Worm (Caenorhabditis elegans) whole organism, young adult: ENCODE measurements around the gene tmed-13.

ENCODE experiments used
- B0035.1 ChIP-seq: sonication (generic microtip); optimal IDR thresholded peaks from 2 replicates; lab custom pipeline; 2016; ENCODE audit warnings: missing genetic modification characterization, mild to moderate bottlenecking, missing compliant biosample characterization, missing genotype, missing genetic modification reagents
- B0261.1 ChIP-seq: sonication (generic microtip); optimal IDR thresholded peaks from 2 replicates; lab custom pipeline; 2016; ENCODE audit warnings: mild to moderate bottlenecking, missing genetic modification characterization, moderate library complexity, missing compliant biosample characterization
- B0336.3 ChIP-seq: fragments of 200-800 bp; sonication (Bioruptor generic); IDR thresholded peaks from 2 replicates; pipeline ENCODE4 v1.3.6; 2022; ENCODE audit warnings: missing genetic modification characterization, missing compliant biosample characterization
- C06A6.2 ChIP-seq: fragments of 200-800 bp; sonication (Bioruptor generic); conservative IDR thresholded peaks from 2 replicates; pipeline ENCODE4 v1.3.6; 2022; ENCODE audit warnings: missing genetic modification characterization, missing compliant biosample characterization
- C17E4.6 ChIP-seq: fragments of 200-800 bp; sonication (Bioruptor generic); IDR thresholded peaks from 2 replicates; pipeline ENCODE4 v1.3.6; 2022; ENCODE audit warnings: missing genetic modification reagents, missing genetic modification characterization, missing compliant biosample characterization
- F33H1.4 ChIP-seq: fragments of 200-800 bp; sonication (Bioruptor generic); IDR thresholded peaks from 2 replicates; pipeline ENCODE4 v1.3.6; 2022; ENCODE audit warnings: missing genetic modification reagents, missing genetic modification characterization, missing compliant biosample characterization
- F39B2.1 ChIP-seq: fragments of 200-800 bp; sonication (Bioruptor generic); IDR thresholded peaks from 2 replicates; pipeline ENCODE4 v1.3.6; 2022; ENCODE audit warnings: missing genetic modification reagents, missing genetic modification characterization, missing compliant biosample characterization
- F49E8.2 ChIP-seq: sonication (generic microtip); optimal IDR thresholded peaks from 3 replicates; lab custom pipeline; 2017; ENCODE audit warnings: missing genetic modification characterization, mild to moderate bottlenecking, missing compliant biosample characterization, antibody characterized with exemption, moderate library complexity; ENCODE audit not compliant: insufficient read depth
- F55B11.4 ChIP-seq: sonication (generic microtip); optimal IDR thresholded peaks from 2 replicates; lab custom pipeline; 2016; ENCODE audit warnings: missing compliant biosample characterization, missing genetic modification characterization, borderline replicate concordance; ENCODE audit not compliant: insufficient read depth
- K12H6.12 ChIP-seq: fragments of 200-800 bp; sonication (Bioruptor generic); optimal IDR thresholded peaks from 2 replicates; lab custom pipeline; 2018; ENCODE audit warnings: mild to moderate bottlenecking, missing genetic modification characterization, missing compliant biosample characterization
- T07F8.4 ChIP-seq: sonication (generic microtip); optimal IDR thresholded peaks from 2 replicates; lab custom pipeline; 2016; ENCODE audit warnings: mild to moderate bottlenecking, missing genetic modification characterization, moderate library complexity, missing compliant biosample characterization
- T26A5.8 ChIP-seq: sonication (generic microtip); optimal IDR thresholded peaks from 2 replicates; lab custom pipeline; 2016; ENCODE audit warnings: missing genetic modification characterization, missing compliant biosample characterization
- Y95B8A.8 ChIP-seq: fragments of 200-800 bp; sonication (Bioruptor generic); IDR thresholded peaks from 2 replicates; pipeline ENCODE4 v1.3.6; 2022; ENCODE audit warnings: missing genetic modification reagents, missing genetic modification characterization, missing compliant biosample characterization
- akir-1 ChIP-seq: fragments of 200-800 bp; sonication (Bioruptor generic); optimal IDR thresholded peaks from 2 replicates; lab custom pipeline; 2018; ENCODE audit warnings: mild to moderate bottlenecking, missing genetic modification characterization, moderate library complexity, missing compliant biosample characterization
- ama-1 ChIP-seq, 3 experiments: fragments of 150-350 bp in 1 of 3; sonication (generic microtip) in 2 of 3; optimal IDR thresholded peaks; 2 replicates each; lab custom pipeline; 2014 to 2018; ENCODE audit warnings: missing biosample characterization in 2 of 3, missing genetic modification characterization in 2 of 3, missing genetic modification reagents in 2 of 3
- aptf-2 ChIP-seq: fragments of 200-800 bp; sonication (Bioruptor generic); conservative IDR thresholded peaks from 2 replicates; pipeline ENCODE4 v1.3.6; 2022; ENCODE audit warnings: missing genetic modification reagents, missing genetic modification characterization, missing compliant biosample characterization
- atf-7 ChIP-seq: sonication (generic microtip); optimal IDR thresholded peaks from 2 replicates; lab custom pipeline; 2017; ENCODE audit warnings: mild to moderate bottlenecking, missing genetic modification characterization, missing compliant biosample characterization
- bed-1 ChIP-seq: fragments of 200-800 bp; sonication (Bioruptor generic); IDR thresholded peaks from 2 replicates; pipeline ENCODE4 v1.3.6; 2022; ENCODE audit warnings: missing genetic modification reagents, missing genetic modification characterization, missing compliant biosample characterization
- die-1 ChIP-seq: sonication (generic microtip); optimal IDR thresholded peaks from 2 replicates; lab custom pipeline; 2016; ENCODE audit warnings: missing genotype, mild to moderate bottlenecking, missing genetic modification characterization, missing compliant biosample characterization
- dox-1 ChIP-seq: fragments of 200-800 bp; sonication (Bioruptor generic); IDR thresholded peaks from 2 replicates; pipeline ENCODE4 v1.3.6; 2022; ENCODE audit warnings: missing genetic modification reagents, missing genetic modification characterization, missing compliant biosample characterization
- dpl-1 ChIP-seq: fragments of 150-350 bp; optimal IDR thresholded peaks from 2 replicates; lab custom pipeline; 2014; ENCODE audit warnings: missing biosample characterization, missing genetic modification reagents, missing genetic modification characterization
- egrh-3 ChIP-seq: fragments of 200-800 bp; sonication (Bioruptor generic); IDR thresholded peaks from 2 replicates; pipeline ENCODE4 v1.3.6; 2022; ENCODE audit warnings: missing genetic modification reagents, missing genetic modification characterization, missing compliant biosample characterization
- fkh-3 ChIP-seq: sonication (generic microtip); optimal IDR thresholded peaks from 2 replicates; lab custom pipeline; 2016; ENCODE audit warnings: mild to moderate bottlenecking, missing genetic modification characterization, missing compliant biosample characterization
- gei-17 ChIP-seq: fragments of 200-800 bp; sonication (Bioruptor generic); optimal IDR thresholded peaks from 2 replicates; lab custom pipeline; 2018; ENCODE audit warnings: mild to moderate bottlenecking, missing genetic modification characterization, missing compliant biosample characterization
- him-1 ChIP-seq: sonication (generic microtip); optimal IDR thresholded peaks from 2 replicates; lab custom pipeline; 2016; ENCODE audit warnings: missing genotype, missing genetic modification reagents, missing genetic modification characterization, missing compliant biosample characterization
- hsf-1 ChIP-seq: fragments of 200-800 bp; sonication (Bioruptor generic); IDR thresholded peaks from 2 replicates; pipeline ENCODE4 v1.3.6; 2022; ENCODE audit warnings: missing genetic modification reagents, missing genetic modification characterization, missing compliant biosample characterization
- lin-26 ChIP-seq: fragments of 200-800 bp; sonication (Bioruptor generic); IDR thresholded peaks from 2 replicates; pipeline ENCODE4 v1.3.6; 2022; ENCODE audit warnings: missing genetic modification reagents, missing genetic modification characterization, missing compliant biosample characterization
- lin-40 ChIP-seq: sonication (generic microtip); optimal IDR thresholded peaks from 2 replicates; lab custom pipeline; 2016; ENCODE audit warnings: missing genetic modification characterization, mild to moderate bottlenecking, missing compliant biosample characterization, missing genotype, missing genetic modification reagents
- lin-54 ChIP-seq: fragments of 200-800 bp; sonication (Bioruptor generic); optimal IDR thresholded peaks from 2 replicates; lab custom pipeline; 2018; ENCODE audit warnings: mild to moderate bottlenecking, missing genetic modification characterization, missing compliant biosample characterization
- lir-1 ChIP-seq: fragments of 200-800 bp; sonication (Bioruptor generic); conservative IDR thresholded peaks from 2 replicates; pipeline ENCODE4 v1.3.6; 2022; ENCODE audit warnings: missing genetic modification reagents, missing genetic modification characterization, missing compliant biosample characterization
- madf-10 ChIP-seq: sonication (generic microtip); optimal IDR thresholded peaks from 2 replicates; lab custom pipeline; 2016; ENCODE audit warnings: mild to moderate bottlenecking, missing genetic modification characterization, missing compliant biosample characterization
- madf-6 ChIP-seq: fragments of 200-800 bp; sonication (Bioruptor generic); IDR thresholded peaks from 2 replicates; pipeline ENCODE4 v1.3.6; 2022; ENCODE audit warnings: missing genetic modification reagents, missing genetic modification characterization, missing compliant biosample characterization
- madf-8 ChIP-seq: fragments of 200-800 bp; sonication (Bioruptor generic); conservative IDR thresholded peaks from 2 replicates; pipeline ENCODE4 v1.3.6; 2022; ENCODE audit warnings: missing genetic modification reagents, missing genetic modification characterization, missing compliant biosample characterization
- nfya-1 ChIP-seq: sonication (generic microtip); optimal IDR thresholded peaks from 2 replicates; lab custom pipeline; 2017; ENCODE audit warnings: antibody characterized with exemption, missing compliant biosample characterization, missing genetic modification characterization, borderline replicate concordance; ENCODE audit not compliant: insufficient read depth
- nhr-27 ChIP-seq: fragments of 200-800 bp; sonication (Bioruptor generic); optimal IDR thresholded peaks from 2 replicates; lab custom pipeline; 2018; ENCODE audit warnings: mild to moderate bottlenecking, missing genetic modification characterization, moderate library complexity, missing compliant biosample characterization
- nhr-80 ChIP-seq: sonication (generic microtip); optimal IDR thresholded peaks from 2 replicates; lab custom pipeline; 2016; ENCODE audit warnings: missing genetic modification characterization, missing compliant biosample characterization
- nhr-90 ChIP-seq: sonication (generic microtip); optimal IDR thresholded peaks from 2 replicates; lab custom pipeline; 2016; ENCODE audit warnings: missing genotype, mild to moderate bottlenecking, missing genetic modification characterization, missing compliant biosample characterization
- snpc-1.3 ChIP-seq: sonication (generic microtip); optimal IDR thresholded peaks from 2 replicates; lab custom pipeline; 2017; ENCODE audit warnings: missing genetic modification characterization, mild to moderate bottlenecking, missing compliant biosample characterization, antibody characterized with exemption, moderate library complexity, missing genotype, missing genetic modification reagents; ENCODE audit not compliant: insufficient read depth
- snpc-4 ChIP-seq, 5 experiments: fragments of 150-350 bp in 1 of 5; sonication (generic microtip) in 4 of 5; optimal IDR thresholded peaks; 2 replicates each; lab custom pipeline; 2014 to 2018; ENCODE audit warnings: missing genetic modification characterization in 5 of 5, missing biosample characterization in 3 of 5, antibody characterized with exemption in 2 of 5, mild to moderate bottlenecking in 2 of 5, missing compliant biosample characterization in 2 of 5, missing genotype in 2 of 5, moderate library complexity in 2 of 5, missing genetic modification reagents in 1 of 5
- sptf-2 ChIP-seq: fragments of 200-800 bp; sonication (Bioruptor generic); optimal IDR thresholded peaks from 2 replicates; lab custom pipeline; 2018; ENCODE audit warnings: mild to moderate bottlenecking, missing genetic modification characterization, missing compliant biosample characterization
- tbx-9 ChIP-seq: sonication (generic microtip); optimal IDR thresholded peaks from 2 replicates; lab custom pipeline; 2016; ENCODE audit warnings: borderline replicate concordance, missing genetic modification characterization, inconsistent platforms, missing compliant biosample characterization
- unc-130 ChIP-seq: sonication (generic microtip); optimal IDR thresholded peaks from 2 replicates; lab custom pipeline; 2016; ENCODE audit warnings: missing genetic modification reagents, missing genetic modification characterization, missing compliant biosample characterization
- xnd-1 ChIP-seq: sonication (generic microtip); optimal IDR thresholded peaks from 2 replicates; lab custom pipeline; 2016; ENCODE audit warnings: missing genotype, missing genetic modification reagents, missing genetic modification characterization, missing compliant biosample characterization
- zfh-2 ChIP-seq: fragments of 200-800 bp; sonication (Bioruptor generic); conservative IDR thresholded peaks from 2 replicates; pipeline ENCODE4 v1.3.6; 2022; ENCODE audit warnings: missing genetic modification reagents, missing genetic modification characterization, missing compliant biosample characterization
- ztf-26 ChIP-seq: sonication (generic microtip); optimal IDR thresholded peaks from 2 replicates; lab custom pipeline; 2017; ENCODE audit warnings: missing genetic modification characterization, missing compliant biosample characterization
- ztf-28 ChIP-seq: fragments of 200-800 bp; sonication (Bioruptor generic); IDR thresholded peaks from 2 replicates; pipeline ENCODE4 v1.3.6; 2022; ENCODE audit warnings: missing genetic modification reagents, missing genetic modification characterization, missing compliant biosample characterization
- ztf-3 ChIP-seq: fragments of 200-800 bp; sonication (Bioruptor generic); optimal IDR thresholded peaks from 2 replicates; lab custom pipeline; 2018; ENCODE audit warnings: mild to moderate bottlenecking, missing genetic modification characterization, missing compliant biosample characterization

The tmed-13 gene

DNA sequence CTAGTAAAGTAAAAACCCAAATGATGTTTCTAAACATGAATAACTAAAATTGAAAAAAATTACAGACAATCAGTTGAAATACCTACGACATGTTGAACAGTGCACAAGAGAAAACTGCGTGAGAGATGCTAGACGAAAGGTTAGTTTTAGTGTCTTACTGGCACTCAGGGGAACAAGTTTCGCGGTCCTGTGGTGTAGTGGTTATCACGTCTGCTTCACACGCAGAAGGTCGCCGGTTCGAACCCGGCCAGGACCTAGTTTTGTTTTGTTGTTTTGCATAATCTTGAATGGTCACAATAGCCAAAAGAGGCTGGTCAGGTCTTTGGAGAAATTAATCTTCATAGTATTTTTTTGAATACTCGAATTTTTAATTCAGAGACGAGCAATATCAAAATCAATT lies 9.8 kb upstream of the tmed-13 start:
- no peak for TF ChIP-seq aptf-2 (GFP tag; lab: Robert Waterston, UW)
- peak; percentile 57 for TF ChIP-seq B0336.3 (GFP tag; lab: Robert Waterston, UW)
- TF ChIP-seq fkh-3 (tag; lab: Kevin White, UChicago), result no peak
- no peak for TF ChIP-seq madf-6 (GFP tag; lab: Robert Waterston, UW)
- no peak for TF ChIP-seq tbx-9 (tag; lab: Kevin White, UChicago)
- peak; percentile 73 for TF ChIP-seq die-1 (tag; lab: Kevin White, UChicago)
- peak; percentile 66 for TF ChIP-seq snpc-1.3 (tag; lab: Kevin White, UChicago)
- peak; percentile 35 for TF ChIP-seq nhr-80 (tag; lab: Kevin White, UChicago)
- TF ChIP-seq sptf-2 (GFP tag; lab: Kevin White, UChicago), result no peak
- 0 out of 2 replicates have a peak, but pooled peaks have one; percentile 57 for TF ChIP-seq F39B2.1 (GFP tag; lab: Robert Waterston, UW)
- TF ChIP-seq madf-10 (tag; lab: Kevin White, UChicago), result peak; percentile 66
- TF ChIP-seq C17E4.6, result no peak
- TF ChIP-seq K12H6.12 (tag; lab: Kevin White, UChicago), result peak; percentile 37
- TF ChIP-seq nhr-90 (tag; lab: Kevin White, UChicago), result peak; percentile 75
- TF ChIP-seq ama-1 (optimal IDR thresholded peaks at IDR 0.05; lab: Kevin White, UChicago), result no peak
- peak in 1 of 2 experiments; percentile 51 for TF ChIP-seq ama-1 (GFP tag; optimal IDR thresholded peaks at IDR 0.05; lab: Kevin White, UChicago)
- no peak for TF ChIP-seq dpl-1 (GFP tag; lab: Kevin White, UChicago)
- peak; percentile 60 for TF ChIP-seq lin-54 (GFP tag; lab: Kevin White, UChicago)
- TF ChIP-seq ztf-26 (tag; lab: Kevin White, UChicago), result peak; percentile 57
- peak; percentile 45 for TF ChIP-seq T07F8.4 (tag; lab: Kevin White, UChicago)
- no peak for TF ChIP-seq F55B11.4 (tag; lab: Kevin White, UChicago)
- no peak; the same call in 1 of the 2 replicates for TF ChIP-seq C06A6.2 (GFP tag; lab: Robert Waterston, UW)
- TF ChIP-seq Y95B8A.8 (GFP tag; lab: Robert Waterston, UW), result no peak
- peak; percentile 54 for TF ChIP-seq F49E8.2 (tag; lab: Kevin White, UChicago)
- TF ChIP-seq nhr-27 (tag; lab: Kevin White, UChicago), result no peak
- no peak; the same call in 1 of the 2 replicates for TF ChIP-seq ztf-28
- 0 out of 2 replicates have a peak, but pooled peaks have one; percentile 16 for TF ChIP-seq F33H1.4 (GFP tag; lab: Robert Waterston, UW)
- TF ChIP-seq snpc-4 (GFP tag; optimal IDR thresholded peaks at IDR 0.05; lab: Kevin White, UChicago), result peak; percentile 82
- peak; percentile 29 to 95 (median 94) for TF ChIP-seq snpc-4 (tag; optimal IDR thresholded peaks at IDR 0.05; lab: Kevin White, UChicago)
- TF ChIP-seq ztf-3 (GFP tag; lab: Kevin White, UChicago), result no peak
- no peak; the same call in 1 of the 2 replicates for TF ChIP-seq dox-1 (GFP tag; lab: Robert Waterston, UW)
- TF ChIP-seq lin-40 (tag; lab: Kevin White, UChicago), result peak; percentile 46
- no peak for TF ChIP-seq zfh-2 (GFP tag; lab: Robert Waterston, UW)
- peak; percentile 36 for TF ChIP-seq B0035.1
- peak; percentile 86 for TF ChIP-seq him-1
- no peak for TF ChIP-seq T26A5.8
- no peak for TF ChIP-seq gei-17 (GFP tag; lab: Kevin White, UChicago)
- no peak for TF ChIP-seq bed-1
- no peak for TF ChIP-seq lir-1 (GFP tag; lab: Robert Waterston, UW)
- 0 out of 2 replicates have a peak, but pooled peaks have one; percentile 5 for TF ChIP-seq egrh-3
- peak; percentile 44; the same call in 1 of the 2 replicates for TF ChIP-seq hsf-1 (GFP tag; lab: Robert Waterston, UW)
- TF ChIP-seq atf-7 (tag; lab: Kevin White, UChicago), result peak; percentile 17
- no peak for TF ChIP-seq madf-8 (GFP tag; lab: Robert Waterston, UW)
- no peak for TF ChIP-seq xnd-1
- TF ChIP-seq nfya-1 (tag; lab: Kevin White, UChicago), result no peak
- peak; percentile 78 for TF ChIP-seq B0261.1
- TF ChIP-seq lin-26, result peak; percentile 94
- no peak for TF ChIP-seq akir-1
- peak; percentile 4 for TF ChIP-seq unc-130 (GFP tag; lab: Kevin White, UChicago)
